Fruit fly (Drosophila melanogaster) whole organism, embryonic: ENCODE measurements around the gene CG2691.

ENCODE experiments used
- Bdp1 ChIP-seq: fragments of 200-800 bp; sonication (Bioruptor generic); optimal IDR thresholded peaks from 3 replicates; lab custom pipeline; 2016; ENCODE audit warnings: missing biosample characterization, missing genetic modification characterization
- Bgb ChIP-seq: fragments of 200-800 bp; sonication (Bioruptor generic); IDR thresholded peaks from 2 replicates; pipeline ENCODE4 v1.3.6; 2022; ENCODE audit warnings: missing biosample characterization, missing genetic modification characterization; ENCODE audit not compliant: partially characterized antibody
- CG10543 ChIP-seq: fragments of 200-800 bp; sonication (Bioruptor generic); optimal IDR thresholded peaks from 3 replicates; lab custom pipeline; 2017; ENCODE audit warnings: missing biosample characterization, mild to moderate bottlenecking, missing genetic modification characterization, moderate library complexity
- CG11093 ChIP-seq: fragments of 200-800 bp; sonication (Bioruptor generic); IDR thresholded peaks from 3 replicates; pipeline ENCODE4 v1.3.6; 2022; ENCODE audit warnings: missing biosample characterization, missing genetic modification characterization
- CG11695 ChIP-seq: fragments of 200-800 bp; sonication (Bioruptor generic); IDR thresholded peaks from 3 replicates; pipeline ENCODE4 v1.3.6; 2022; ENCODE audit warnings: missing biosample characterization, missing genetic modification characterization
- CG12299 ChIP-seq: fragments of 200-800 bp; sonication (Bioruptor generic); optimal IDR thresholded peaks from 2 replicates; lab custom pipeline; 2018; ENCODE audit warnings: missing biosample characterization, mild to moderate bottlenecking, missing genetic modification characterization
- CG12391 ChIP-seq: fragments of 200-800 bp; sonication (Bioruptor generic); optimal IDR thresholded peaks from 3 replicates; lab custom pipeline; 2018; ENCODE audit warnings: missing biosample characterization, mild to moderate bottlenecking, missing genetic modification characterization, moderate library complexity
- CG13424 ChIP-seq: fragments of 200-800 bp; sonication (Bioruptor generic); optimal IDR thresholded peaks from 2 replicates; lab custom pipeline; 2019; ENCODE audit warnings: missing biosample characterization, mild to moderate bottlenecking, missing genetic modification characterization, moderate library complexity
- CG17328 ChIP-seq: fragments of 200-800 bp; sonication (Bioruptor generic); IDR thresholded peaks from 2 replicates; pipeline ENCODE4 v1.3.6; 2022; ENCODE audit warnings: missing biosample characterization, missing genetic modification characterization
- CG17385 ChIP-seq: fragments of 200-800 bp; sonication (Bioruptor generic); optimal IDR thresholded peaks from 3 replicates; lab custom pipeline; 2018; ENCODE audit warnings: missing biosample characterization, mild to moderate bottlenecking, missing genetic modification characterization
- CG33557 ChIP-seq: fragments of 200-800 bp; sonication (Bioruptor generic); optimal IDR thresholded peaks from 2 replicates; lab custom pipeline; 2019; ENCODE audit warnings: missing biosample characterization, mild to moderate bottlenecking, missing genetic modification characterization, moderate library complexity
- CG3847 ChIP-seq: fragments of 200-800 bp; sonication (Bioruptor generic); IDR thresholded peaks from 2 replicates; pipeline ENCODE4 v1.3.6; 2022; ENCODE audit warnings: missing biosample characterization, missing genetic modification characterization
- CG5953 ChIP-seq: fragments of 200-800 bp; sonication (Bioruptor generic); IDR thresholded peaks from 2 replicates; pipeline ENCODE4 v1.3.6; 2022; ENCODE audit warnings: missing biosample characterization, missing genetic modification characterization
- CG6654 ChIP-seq: fragments of 200-800 bp; sonication (Bioruptor generic); optimal IDR thresholded peaks from 2 replicates; lab custom pipeline; 2017; ENCODE audit warnings: missing biosample characterization, mild to moderate bottlenecking, missing genetic modification characterization
- CG7372 ChIP-seq: fragments of 200-800 bp; sonication (Bioruptor generic); IDR thresholded peaks from 2 replicates; pipeline ENCODE4 v1.3.6; 2022; ENCODE audit warnings: missing biosample characterization, missing genetic modification characterization
- CG7987 ChIP-seq: fragments of 200-800 bp; sonication (Bioruptor generic); optimal IDR thresholded peaks from 2 replicates; lab custom pipeline; 2018; ENCODE audit warnings: missing biosample characterization, mild to moderate bottlenecking, missing genetic modification characterization, moderate library complexity
- Dbx ChIP-seq: fragments of 200-800 bp; sonication (Bioruptor generic); IDR thresholded peaks from 3 replicates; pipeline ENCODE4 v1.3.6; 2022; ENCODE audit warnings: missing biosample characterization, missing genetic modification characterization
- Eip74EF ChIP-seq, 2 experiments: fragments of 200-800 bp in 1 of 2; fragments of >200 bp in 1 of 2; sonication (Bioruptor generic) in 1 of 2; optimal IDR thresholded peaks; 2 replicates each; lab custom pipeline; 2017 to 2019; ENCODE audit warnings: missing biosample characterization in 2 of 2, missing genetic modification characterization in 2 of 2, mild to moderate bottlenecking in 1 of 2, moderate library complexity in 1 of 2
- Elba2 ChIP-seq: fragments of 200-800 bp; sonication (Bioruptor generic); optimal IDR thresholded peaks from 3 replicates; lab custom pipeline; 2016; ENCODE audit warnings: missing biosample characterization, missing genetic modification characterization
- HmgD ChIP-seq: fragments of 200-800 bp; sonication (Bioruptor generic); optimal IDR thresholded peaks from 3 replicates; lab custom pipeline; 2016; ENCODE audit warnings: missing biosample characterization, missing genetic modification characterization
- Jarid2 ChIP-seq: fragments of 200-800 bp; sonication (Bioruptor generic); optimal IDR thresholded peaks from 3 replicates; lab custom pipeline; 2017; ENCODE audit warnings: mild to moderate bottlenecking, missing biosample characterization, missing genetic modification reagents, missing genetic modification characterization
- Lhr ChIP-seq: fragments of 200-800 bp; sonication (Bioruptor generic); optimal IDR thresholded peaks from 3 replicates; lab custom pipeline; 2017; ENCODE audit warnings: mild to moderate bottlenecking, missing biosample characterization, missing genetic modification reagents, missing genetic modification characterization
- MBD-R2 ChIP-seq: fragments of 200-800 bp; sonication (Bioruptor generic); IDR thresholded peaks from 2 replicates; pipeline ENCODE4 v1.3.6; 2022; ENCODE audit warnings: missing biosample characterization, missing genetic modification characterization
- Med ChIP-seq: fragments of 200-800 bp; sonication (Bioruptor generic); peaks from one replicate; lab custom pipeline; 2016; ENCODE audit warnings: missing biosample characterization, missing genetic modification characterization, mild to moderate bottlenecking, inconsistent platforms, moderate library complexity
- NC2α ChIP-seq: fragments of 200-800 bp; sonication (Bioruptor generic); optimal IDR thresholded peaks from 2 replicates; lab custom pipeline; 2016; ENCODE audit warnings: missing biosample characterization, missing genetic modification characterization
- NC2β ChIP-seq: fragments of 200-800 bp; sonication (Bioruptor generic); optimal IDR thresholded peaks from 2 replicates; lab custom pipeline; 2016; ENCODE audit warnings: missing biosample characterization, missing genetic modification characterization
- Nf-YC ChIP-seq: fragments of 200-800 bp; optimal IDR thresholded peaks from 3 replicates; lab custom pipeline; 2019; ENCODE audit warnings: missing biosample characterization, mild to moderate bottlenecking, missing genetic modification characterization, moderate library complexity
- PHDP ChIP-seq: fragments of 200-800 bp; sonication (Bioruptor generic); optimal IDR thresholded peaks from 3 replicates; lab custom pipeline; 2018; ENCODE audit warnings: missing biosample characterization, mild to moderate bottlenecking, missing genetic modification characterization, moderate library complexity
- Pdp1 ChIP-seq, 2 experiments: fragments of 200-800 bp; sonication (Bioruptor generic); optimal IDR thresholded peaks; 3 replicates each; lab custom pipeline; 2016; ENCODE audit warnings: missing biosample characterization in 2 of 2, missing genetic modification characterization in 2 of 2, mild to moderate bottlenecking in 1 of 2, moderate library complexity in 1 of 2
- Ptx1 ChIP-seq: fragments of 200-800 bp; sonication (Bioruptor generic); IDR thresholded peaks from 2 replicates; pipeline ENCODE4 v1.3.6; 2022; ENCODE audit warnings: missing biosample characterization, missing genetic modification characterization
- Vsx1 ChIP-seq: fragments of 200-800 bp; sonication (Bioruptor generic); optimal IDR thresholded peaks from 2 replicates; lab custom pipeline; 2017; ENCODE audit warnings: missing biosample characterization, mild to moderate bottlenecking, missing genetic modification characterization, missing genetic modification reagents
- Xbp1 ChIP-seq: fragments of 200-800 bp; sonication (Bioruptor generic); optimal IDR thresholded peaks from 3 replicates; lab custom pipeline; 2016; ENCODE audit warnings: missing biosample characterization, mild to moderate bottlenecking, missing genetic modification characterization
- Xrp1 ChIP-seq: fragments of 200-800 bp; sonication (Bioruptor generic); IDR thresholded peaks from 2 replicates; pipeline ENCODE4 v1.3.6; 2022; ENCODE audit warnings: missing biosample characterization, missing genetic modification characterization
- YL-1 ChIP-seq: fragments of 200-800 bp; sonication (Bioruptor generic); optimal IDR thresholded peaks from 3 replicates; lab custom pipeline; 2017; ENCODE audit warnings: missing biosample characterization, mild to moderate bottlenecking, missing genetic modification characterization
- al ChIP-seq: fragments of 200-800 bp; sonication (Bioruptor generic); IDR thresholded peaks from 2 replicates; pipeline ENCODE4 v1.3.6; 2022; ENCODE audit warnings: missing biosample characterization, missing genetic modification characterization
- ato ChIP-seq: fragments of 200-800 bp; sonication (Bioruptor generic); IDR thresholded peaks from 2 replicates; pipeline ENCODE4 v1.3.6; 2022; ENCODE audit warnings: missing biosample characterization, missing genetic modification characterization; ENCODE audit not compliant: partially characterized antibody
- cato ChIP-seq: fragments of 200-800 bp; sonication (Bioruptor generic); optimal IDR thresholded peaks from 2 replicates; lab custom pipeline; 2016; ENCODE audit warnings: missing biosample characterization, missing genetic modification characterization, borderline replicate concordance
- chinmo ChIP-seq: fragments of 200-800 bp; sonication (Bioruptor generic); IDR thresholded peaks from 4 replicates; pipeline ENCODE4 v1.3.6; 2022; ENCODE audit warnings: missing biosample characterization, missing genetic modification characterization; ENCODE audit not compliant: partially characterized antibody
- cwo ChIP-seq: fragments of 200-800 bp; sonication (Bioruptor generic); optimal IDR thresholded peaks from 3 replicates; lab custom pipeline; 2017; ENCODE audit warnings: missing biosample characterization, missing genetic modification characterization, mild to moderate bottlenecking, moderate library complexity, missing genetic modification reagents
- exex ChIP-seq: fragments of 200-800 bp; sonication (Bioruptor generic); optimal IDR thresholded peaks from 4 replicates; lab custom pipeline; 2018; ENCODE audit warnings: missing biosample characterization, mild to moderate bottlenecking, missing genetic modification characterization, moderate library complexity
- mirr ChIP-seq: fragments of 200-800 bp; sonication (Bioruptor generic); optimal IDR thresholded peaks from 3 replicates; lab custom pipeline; 2018; ENCODE audit warnings: missing biosample characterization, mild to moderate bottlenecking, missing genetic modification characterization
- sd ChIP-seq: fragments of 200-800 bp; sonication (Bioruptor generic); optimal IDR thresholded peaks from 3 replicates; lab custom pipeline; 2018; ENCODE audit warnings: missing biosample characterization, mild to moderate bottlenecking, missing genetic modification characterization, moderate library complexity
- sens ChIP-seq: fragments of 200-800 bp; sonication (Bioruptor generic); peaks from one replicate; lab custom pipeline; 2016; ENCODE audit warnings: missing biosample characterization, missing genetic modification characterization
- sisA ChIP-seq: fragments of 200-800 bp; sonication (Bioruptor generic); IDR thresholded peaks from 2 replicates; pipeline ENCODE4 v1.3.6; 2022; ENCODE audit warnings: missing biosample characterization, missing genetic modification characterization
- slp2 ChIP-seq: fragments of 200-800 bp; sonication (Bioruptor generic); optimal IDR thresholded peaks from 2 replicates; lab custom pipeline; 2016; ENCODE audit warnings: missing biosample characterization, missing genetic modification characterization
- sna ChIP-seq: fragments of 200-800 bp; sonication (Bioruptor generic); IDR thresholded peaks from 2 replicates; pipeline ENCODE4 v1.3.6; 2022; ENCODE audit warnings: missing biosample characterization, missing genetic modification characterization; ENCODE audit not compliant: partially characterized antibody

The CG2691 gene

dm6 chrX:13639998-13640691 lies 15.9 kb upstream of the CG2691 start (continued):
- TF ChIP-seq HmgD (peak; percentile 98), MBD-R2 (GFP tag; lab: Robert Waterston, UW) (peak; percentile 99), slp2 (peak; percentile 99), sna (GFP tag; lab: Robert Waterston, UW) (peak; percentile 62; the same call in 1 of the 2 replicates), cato (GFP tag; lab: Kevin White, UChicago) (peak; percentile 98), ato (GFP tag; lab: Robert Waterston, UW) (peak; percentile 60; the same call in 1 of the 2 replicates), PHDP (tag; lab: Kevin White, UChicago) (peak; percentile 99), Vsx1 (peak; percentile 97), al (GFP tag; lab: Robert Waterston, UW) (peak; percentile 98), CG11695 (GFP tag; lab: Robert Waterston, UW) (peak; percentile 99), NC2β (peak; percentile 98), Eip74EF (GFP tag; optimal IDR thresholded peaks at IDR 0.05; lab: Kevin White, UChicago) (peak in 1 of 2 experiments; percentile 98), CG12391 (tag; lab: Kevin White, UChicago) (peak; percentile 99), sens (GFP tag; lab: Kevin White, UChicago) (peak; percentile 100), Xrp1 (peak; percentile 99), Lhr (GFP tag; lab: Kevin White, UChicago) (peak; percentile 95), NC2α (GFP tag; lab: Kevin White, UChicago) (peak; percentile 98), CG12299 (tag; lab: Kevin White, UChicago) (peak; percentile 98), CG11093 (GFP tag; lab: Robert Waterston, UW) (peak; percentile 98)

- TF ChIP-seq CG33557 (GFP tag; lab: Kevin White, UChicago) (no peak), Nf-YC (tag; lab: Kevin White, UChicago) (no peak), CG5953 (GFP tag; lab: Robert Waterston, UW) (no peak), chinmo (0 out of 4 replicates have a peak, but pooled peaks have one; percentile 55), Med (GFP tag; lab: Kevin White, UChicago) (peak; percentile 46), Elba2 (no peak), CG17385 (GFP tag; lab: Kevin White, UChicago) (no peak), sisA (GFP tag; lab: Robert Waterston, UW) (no peak), CG7372 (GFP tag; lab: Robert Waterston, UW) (peak; percentile 80), CG13424 (tag; lab: Kevin White, UChicago) (no peak), CG7987 (GFP tag; lab: Kevin White, UChicago) (peak; percentile 61), Pdp1 (GFP tag; optimal IDR thresholded peaks at IDR 0.05; lab: Kevin White, UChicago) (peak in 1 of 2 experiments; percentile 75), Bdp1 (GFP tag; lab: Kevin White, UChicago) (no peak)
- TF ChIP-seq, all 482 proteins: peak for 5
Measured at dm6 chrX:13637588-13637987, 13.4 kb upstream of the CG2691 start.

dm6 chrX:13636810-13637209 lies 12.6 kb upstream of the CG2691 start:
- TF ChIP-seq CG17328 (GFP tag; lab: Robert Waterston, UW) (no peak), CG11093 (GFP tag; lab: Robert Waterston, UW) (no peak), Bgb (GFP tag; lab: Robert Waterston, UW) (no peak), Dbx (GFP tag; lab: Robert Waterston, UW) (0 out of 3 replicates have a peak, but pooled peaks have one; percentile 22), CG3847 (no peak), cwo (GFP tag; lab: Kevin White, UChicago) (peak; percentile 44), exex (tag; lab: Kevin White, UChicago) (peak; percentile 87), CG10543 (GFP tag; lab: Kevin White, UChicago) (peak; percentile 36), Jarid2 (no peak), CG17385 (GFP tag; lab: Kevin White, UChicago) (peak; percentile 19), CG6654 (GFP tag; lab: Kevin White, UChicago) (no peak), MBD-R2 (GFP tag; lab: Robert Waterston, UW) (no peak), Elba2 (no peak), sd (tag; lab: Kevin White, UChicago) (peak; percentile 41), Ptx1 (no peak), mirr (GFP tag; lab: Kevin White, UChicago) (peak; percentile 71), Xbp1 (no peak), CG7372 (GFP tag; lab: Robert Waterston, UW) (no peak), YL-1 (GFP tag; lab: Kevin White, UChicago) (no peak)
